Fruit fly (Drosophila melanogaster) whole organism, embryonic: Measurements from ENCODE around the gene Ptp10D.

ENCODE experiments used
- BEAF-32 ChIP-seq: fragments of 200-800 bp; sonication (Bioruptor generic); optimal IDR thresholded peaks from 3 replicates; lab custom pipeline; 2017; ENCODE audit warnings: missing biosample characterization, missing genetic modification characterization, mild to moderate bottlenecking, moderate library complexity, missing genetic modification reagents
- CG10565 ChIP-seq: fragments of 200-800 bp; sonication (Bioruptor generic); optimal IDR thresholded peaks from 3 replicates; lab custom pipeline; 2016; ENCODE audit warnings: missing biosample characterization, mild to moderate bottlenecking, missing genetic modification characterization
- CG10959 ChIP-seq: fragments of 200-800 bp; sonication (Bioruptor generic); IDR thresholded peaks from 2 replicates; pipeline ENCODE4 v1.3.6; 2022; ENCODE audit warnings: missing biosample characterization, missing genetic modification characterization
- CG11695 ChIP-seq: fragments of 200-800 bp; sonication (Bioruptor generic); IDR thresholded peaks from 3 replicates; pipeline ENCODE4 v1.3.6; 2022; ENCODE audit warnings: missing biosample characterization, missing genetic modification characterization
- CG12104 ChIP-seq: fragments of 200-800 bp; sonication (Bioruptor generic); optimal IDR thresholded peaks from 3 replicates; lab custom pipeline; 2016; ENCODE audit warnings: missing biosample characterization, missing genetic modification characterization
- CG13624 ChIP-seq: fragments of 200-800 bp; sonication (Bioruptor generic); optimal IDR thresholded peaks from 2 replicates; lab custom pipeline; 2016; ENCODE audit warnings: missing biosample characterization, missing genetic modification characterization
- CG13775 ChIP-seq: fragments of 200-800 bp; sonication (Bioruptor generic); optimal IDR thresholded peaks from 3 replicates; lab custom pipeline; 2017; ENCODE audit warnings: missing biosample characterization, mild to moderate bottlenecking, missing genetic modification characterization
- CG1529 ChIP-seq: fragments of 200-800 bp; sonication (Bioruptor generic); optimal IDR thresholded peaks from 3 replicates; lab custom pipeline; 2018; ENCODE audit warnings: missing biosample characterization, missing genetic modification characterization
- CG15514 ChIP-seq: fragments of 200-800 bp; sonication (Bioruptor generic); optimal IDR thresholded peaks from 3 replicates; lab custom pipeline; 2017; ENCODE audit warnings: missing biosample characterization, missing genetic modification characterization, mild to moderate bottlenecking, moderate library complexity, missing genetic modification reagents
- CG16863 ChIP-seq: fragments of 200-800 bp; sonication (Bioruptor generic); optimal IDR thresholded peaks from 3 replicates; lab custom pipeline; 2016; ENCODE audit warnings: missing biosample characterization, missing genetic modification characterization
- CG18262 ChIP-seq: fragments of 200-800 bp; optimal IDR thresholded peaks from 3 replicates; lab custom pipeline; 2019; ENCODE audit warnings: missing biosample characterization, mild to moderate bottlenecking, missing genetic modification characterization, moderate library complexity
- CG18476 ChIP-seq: fragments of 200-800 bp; sonication (Bioruptor generic); optimal IDR thresholded peaks from 2 replicates; lab custom pipeline; 2016; ENCODE audit warnings: missing biosample characterization, mild to moderate bottlenecking, missing genetic modification characterization
- CG30020 ChIP-seq: fragments of 200-800 bp; optimal IDR thresholded peaks from 2 replicates; lab custom pipeline; 2019; ENCODE audit warnings: missing biosample characterization, mild to moderate bottlenecking, missing genetic modification characterization, moderate library complexity
- CG30403 ChIP-seq: fragments of 200-800 bp; sonication (Bioruptor generic); optimal IDR thresholded peaks from 3 replicates; lab custom pipeline; 2016; ENCODE audit warnings: missing biosample characterization, missing genetic modification characterization
- CG3163 ChIP-seq: fragments of 200-800 bp; sonication (Bioruptor generic); optimal IDR thresholded peaks from 3 replicates; lab custom pipeline; 2016; ENCODE audit warnings: missing biosample characterization, missing genetic modification characterization
- CG3281 ChIP-seq: fragments of 200-800 bp; sonication (Bioruptor generic); optimal IDR thresholded peaks from 3 replicates; lab custom pipeline; 2017; ENCODE audit warnings: missing biosample characterization, mild to moderate bottlenecking, missing genetic modification characterization
- CG34422 ChIP-seq: fragments of 200-800 bp; sonication (Bioruptor generic); IDR thresholded peaks from 3 replicates; pipeline ENCODE4 v1.3.6; 2022; ENCODE audit warnings: missing biosample characterization, missing genetic modification characterization
- CG4404 ChIP-seq: fragments of 200-800 bp; sonication (Bioruptor generic); IDR thresholded peaks from 2 replicates; pipeline ENCODE4 v1.3.6; 2022; ENCODE audit warnings: missing biosample characterization, missing genetic modification characterization
- CG4617 ChIP-seq: fragments of 200-800 bp; sonication (Bioruptor generic); optimal IDR thresholded peaks from 3 replicates; lab custom pipeline; 2016; ENCODE audit warnings: missing biosample characterization, missing genetic modification characterization, borderline replicate concordance
- CG4730 ChIP-seq: fragments of 200-800 bp; sonication (Bioruptor generic); IDR thresholded peaks from 2 replicates; pipeline ENCODE4 v1.3.6; 2022; ENCODE audit warnings: missing biosample characterization, missing genetic modification characterization
- CG4854 ChIP-seq: fragments of 200-800 bp; sonication (Bioruptor generic); optimal IDR thresholded peaks from 2 replicates; lab custom pipeline; 2016; ENCODE audit warnings: missing biosample characterization, missing genetic modification characterization, inconsistent platforms
- CG6654 ChIP-seq: fragments of 200-800 bp; sonication (Bioruptor generic); optimal IDR thresholded peaks from 2 replicates; lab custom pipeline; 2017; ENCODE audit warnings: missing biosample characterization, mild to moderate bottlenecking, missing genetic modification characterization
- CG7271 ChIP-seq: fragments of 200-800 bp; sonication (Bioruptor generic); optimal IDR thresholded peaks from 2 replicates; lab custom pipeline; 2018; ENCODE audit warnings: missing biosample characterization, mild to moderate bottlenecking, missing genetic modification characterization, moderate library complexity
- CrebB ChIP-seq: fragments of 200-800 bp; sonication (Bioruptor generic); optimal IDR thresholded peaks from 3 replicates; lab custom pipeline; 2018; ENCODE audit warnings: missing biosample characterization, mild to moderate bottlenecking, missing genetic modification characterization
- Dref ChIP-seq: fragments of 200-800 bp; sonication (Bioruptor generic); IDR thresholded peaks from 2 replicates; pipeline ENCODE4 v1.3.6; 2022; ENCODE audit warnings: missing biosample characterization, missing genetic modification characterization
- H15 ChIP-seq: fragments of 200-800 bp; sonication (Bioruptor generic); IDR thresholded peaks from 3 replicates; pipeline ENCODE4 v1.3.6; 2022; ENCODE audit warnings: missing biosample characterization, missing genetic modification characterization
- HHEX ChIP-seq: fragments of 200-800 bp; sonication (Bioruptor generic); optimal IDR thresholded peaks from 3 replicates; lab custom pipeline; 2017; ENCODE audit warnings: missing biosample characterization, mild to moderate bottlenecking, missing genetic modification characterization, missing genetic modification reagents
- Hr51 ChIP-seq, 2 experiments: fragments of 200-800 bp; sonication (Bioruptor generic); optimal IDR thresholded peaks; 2 replicates in 1 of 2; 3 replicates in 1 of 2; lab custom pipeline; 2016 to 2018; ENCODE audit warnings: missing biosample characterization in 2 of 2, missing genetic modification characterization in 2 of 2, mild to moderate bottlenecking in 1 of 2, moderate library complexity in 1 of 2
- NC2α ChIP-seq: fragments of 200-800 bp; sonication (Bioruptor generic); optimal IDR thresholded peaks from 2 replicates; lab custom pipeline; 2016; ENCODE audit warnings: missing biosample characterization, missing genetic modification characterization
- Sry-β ChIP-seq: fragments of 200-800 bp; sonication (Bioruptor generic); optimal IDR thresholded peaks from 2 replicates; lab custom pipeline; 2018; ENCODE audit warnings: missing biosample characterization, mild to moderate bottlenecking, missing genetic modification characterization, moderate library complexity
- croc ChIP-seq: fragments of 200-800 bp; sonication (Bioruptor generic); conservative IDR thresholded peaks from 3 replicates; pipeline ENCODE4 v1.3.6; 2022; ENCODE audit warnings: missing biosample characterization, missing genetic modification characterization
- dati ChIP-seq: fragments of 200-800 bp; sonication (Bioruptor generic); IDR thresholded peaks from 2 replicates; pipeline ENCODE4 v1.3.6; 2022; ENCODE audit warnings: missing biosample characterization, missing genetic modification characterization
- dysf ChIP-seq: fragments of 200-800 bp; sonication (Bioruptor generic); IDR thresholded peaks from 3 replicates; pipeline ENCODE4 v1.3.6; 2022; ENCODE audit warnings: missing biosample characterization, missing genetic modification characterization
- ewg ChIP-seq: fragments of 200-800 bp; sonication (Bioruptor generic); optimal IDR thresholded peaks from 3 replicates; lab custom pipeline; 2017; ENCODE audit warnings: mild to moderate bottlenecking, missing biosample characterization, missing genetic modification reagents, missing genetic modification characterization
- gem ChIP-seq: fragments of 200-800 bp; sonication (Bioruptor generic); optimal IDR thresholded peaks from 2 replicates; lab custom pipeline; 2019; ENCODE audit warnings: missing biosample characterization, mild to moderate bottlenecking, missing genetic modification characterization, moderate library complexity
- her ChIP-seq: fragments of 200-800 bp; sonication (Bioruptor generic); optimal IDR thresholded peaks from 2 replicates; lab custom pipeline; 2016; ENCODE audit warnings: missing biosample characterization, missing genetic modification characterization
- jigr1 ChIP-seq: fragments of 200-800 bp; sonication (Bioruptor generic); IDR thresholded peaks from 3 replicates; pipeline ENCODE4 v1.3.6; 2022; ENCODE audit warnings: missing biosample characterization, missing genetic modification characterization
- otp ChIP-seq: fragments of 200-800 bp; sonication (Bioruptor generic); IDR thresholded peaks from 3 replicates; pipeline ENCODE4, ENCODE4 v1.3.6; 2022; ENCODE audit warnings: missing biosample characterization, missing genetic modification characterization
- peb ChIP-seq: fragments of 200-800 bp; sonication (Bioruptor generic); IDR thresholded peaks from 2 replicates; pipeline ENCODE4 v1.3.6; 2022; ENCODE audit warnings: missing biosample characterization, missing genetic modification characterization
- pita ChIP-seq: fragments of 200-800 bp; sonication (Bioruptor generic); optimal IDR thresholded peaks from 2 replicates; lab custom pipeline; 2017; ENCODE audit warnings: missing biosample characterization, mild to moderate bottlenecking, missing genetic modification characterization
- pum ChIP-seq: fragments of 200-800 bp; sonication (Bioruptor generic); optimal IDR thresholded peaks from 2 replicates; lab custom pipeline; 2016; ENCODE audit warnings: missing biosample characterization, missing genetic modification characterization
- scrt ChIP-seq: fragments of 200-800 bp; sonication (Bioruptor generic); optimal IDR thresholded peaks from 2 replicates; lab custom pipeline; 2018; ENCODE audit warnings: missing biosample characterization, mild to moderate bottlenecking, missing genetic modification characterization, moderate library complexity
- seq ChIP-seq: fragments of 200-800 bp; sonication (Bioruptor generic); IDR thresholded peaks from 2 replicates; pipeline ENCODE4 v1.3.6; 2022; ENCODE audit warnings: missing biosample characterization, missing genetic modification characterization
- slou ChIP-seq: fragments of 200-800 bp; sonication (Bioruptor generic); optimal IDR thresholded peaks from 3 replicates; lab custom pipeline; 2016; ENCODE audit warnings: missing biosample characterization, missing genetic modification characterization
- sob ChIP-seq: fragments of 200-800 bp; sonication (Bioruptor generic); IDR thresholded peaks from 2 replicates; pipeline ENCODE4 v1.3.6; 2022; ENCODE audit warnings: missing biosample characterization, missing genetic modification characterization
- sug ChIP-seq: fragments of 200-800 bp; optimal IDR thresholded peaks from 2 replicates; lab custom pipeline; 2019; ENCODE audit warnings: missing biosample characterization, mild to moderate bottlenecking, missing genetic modification characterization, moderate library complexity
- tin ChIP-seq: fragments of 200-800 bp; sonication (Bioruptor generic); optimal IDR thresholded peaks from 3 replicates; lab custom pipeline; 2016; ENCODE audit warnings: missing biosample characterization, missing genetic modification characterization
- zen2 ChIP-seq: fragments of 200-800 bp; sonication (Bioruptor generic); IDR thresholded peaks from 3 replicates; pipeline ENCODE4 v1.3.6; 2022; ENCODE audit warnings: missing biosample characterization, missing genetic modification characterization; ENCODE audit not compliant: partially characterized antibody
- zf30C ChIP-seq: fragments of 200-800 bp; sonication (Bioruptor generic); optimal IDR thresholded peaks from 3 replicates; lab custom pipeline; 2018; ENCODE audit warnings: missing biosample characterization, mild to moderate bottlenecking, missing genetic modification characterization

Gene Ptp10D

DNA sequence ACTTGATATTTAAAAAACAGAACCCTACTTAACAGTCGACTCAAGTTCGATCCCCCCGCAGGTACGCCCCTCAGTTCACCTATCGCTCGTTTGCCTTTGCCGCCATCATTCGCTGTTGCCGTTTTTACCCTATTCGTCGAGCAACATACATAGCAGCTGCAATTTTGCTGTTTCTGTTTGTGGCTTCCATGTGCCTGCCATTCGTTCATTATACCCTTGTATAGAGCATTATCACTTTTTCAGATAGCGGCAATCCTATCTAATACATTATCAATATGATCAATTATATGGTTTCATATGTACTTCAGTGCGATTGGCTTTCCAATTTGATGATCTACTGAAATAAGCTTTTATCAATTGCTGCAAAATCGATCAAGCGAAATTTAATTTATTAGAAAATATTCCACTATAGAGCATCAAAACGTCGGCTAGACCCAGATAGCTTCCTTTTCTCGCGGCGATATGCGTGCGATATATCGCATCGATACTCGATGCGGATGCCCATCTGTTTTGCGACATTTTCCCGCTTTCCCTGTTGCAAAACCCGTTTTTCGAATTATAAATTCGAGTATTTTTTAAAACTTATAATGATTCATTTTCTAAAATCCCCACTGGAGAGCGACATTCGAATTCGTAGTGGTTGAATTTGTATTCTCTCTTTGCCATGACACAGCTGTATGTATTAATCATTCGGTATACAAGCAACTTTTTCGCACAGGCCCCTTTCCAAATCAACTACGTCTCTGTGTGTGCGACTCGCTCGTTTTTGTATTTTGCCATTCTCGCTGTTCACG is 94.3 kb downstream of the Ptp10D start (continued):
- TF ChIP-seq BEAF-32 (GFP tag; lab: Kevin White, UChicago): peak; percentile 75
- peak; percentile 69 for TF ChIP-seq ewg (GFP tag; lab: Kevin White, UChicago)
- no peak for TF ChIP-seq Dref (GFP tag; lab: Robert Waterston, UW)
- TF ChIP-seq CG10565 (GFP tag; lab: Kevin White, UChicago): peak; percentile 64
- no peak for TF ChIP-seq zf30C (GFP tag; lab: Kevin White, UChicago)
- TF ChIP-seq seq (GFP tag; lab: Robert Waterston, UW): peak; percentile 75
- peak; percentile 92 for TF ChIP-seq dysf (GFP tag; lab: Robert Waterston, UW)
- TF ChIP-seq CG6654 (GFP tag; lab: Kevin White, UChicago): peak; percentile 59
- TF ChIP-seq otp (GFP tag; lab: Robert Waterston, UW): peak; percentile 70; the same call in 2 of the 3 replicates
- peak; percentile 82 for TF ChIP-seq tin (GFP tag; lab: Kevin White, UChicago)
- TF ChIP-seq jigr1 (GFP tag; lab: Robert Waterston, UW): peak; percentile 72; the same call in 2 of the 3 replicates
- peak; percentile 75 for TF ChIP-seq pum (GFP tag; lab: Kevin White, UChicago)
- peak; percentile 70 for TF ChIP-seq CG4730 (GFP tag; lab: Robert Waterston, UW)
- peak; percentile 78 for TF ChIP-seq CG12104 (GFP tag; lab: Kevin White, UChicago)
- TF ChIP-seq her (GFP tag; lab: Kevin White, UChicago): peak; percentile 63
- peak; percentile 90 for TF ChIP-seq CG4854 (GFP tag; lab: Kevin White, UChicago)
- TF ChIP-seq CG34422 (GFP tag; lab: Robert Waterston, UW): peak; percentile 81
- peak; percentile 51 for TF ChIP-seq CG15514 (GFP tag; lab: Kevin White, UChicago)
- peak; percentile 23 for TF ChIP-seq CG7271 (tag; lab: Kevin White, UChicago)
- TF ChIP-seq CG18262: peak; percentile 93
- TF ChIP-seq CG18476 (GFP tag; lab: Kevin White, UChicago): peak; percentile 85
- TF ChIP-seq CG16863 (GFP tag; lab: Kevin White, UChicago): peak; percentile 85
- TF ChIP-seq sug (tag; lab: Kevin White, UChicago): peak; percentile 82
- no peak for TF ChIP-seq CG4617 (GFP tag; lab: Kevin White, UChicago)
- TF ChIP-seq CG3281: peak; percentile 93
- TF ChIP-seq Hr51 (GFP tag; optimal IDR thresholded peaks at IDR 0.05; lab: Kevin White, UChicago): peak; percentile 77 to 88
- peak; percentile 93 for TF ChIP-seq gem (tag; lab: Kevin White, UChicago)
- peak; percentile 67 for TF ChIP-seq CG3163
- peak; percentile 53; the same call in 1 of the 2 replicates for TF ChIP-seq dati (GFP tag; lab: Robert Waterston, UW)
- TF ChIP-seq CG13624 (GFP tag; lab: Kevin White, UChicago): peak; percentile 95
- peak; percentile 82 for TF ChIP-seq croc (GFP tag; lab: Robert Waterston, UW)
- peak; percentile 84 for TF ChIP-seq CG11695 (GFP tag; lab: Robert Waterston, UW)
- TF ChIP-seq H15: peak; percentile 37; the same call in 2 of the 3 replicates
- TF ChIP-seq NC2α (GFP tag; lab: Kevin White, UChicago): peak; percentile 77
- TF ChIP-seq CG30403 (GFP tag; lab: Kevin White, UChicago): peak; percentile 90
- peak; percentile 63; the same call in 1 of the 3 replicates for TF ChIP-seq zen2 (GFP tag; lab: Robert Waterston, UW)
- peak; percentile 63 for TF ChIP-seq CG30020
- TF ChIP-seq CrebB (tag; lab: Kevin White, UChicago): peak; percentile 76
- peak; percentile 49; the same call in 1 of the 2 replicates for TF ChIP-seq peb (GFP tag; lab: Robert Waterston, UW)
- TF ChIP-seq CG13775 (GFP tag; lab: Kevin White, UChicago): peak; percentile 85
- no peak for TF ChIP-seq pita (GFP tag; lab: Kevin White, UChicago)
- no peak for TF ChIP-seq Sry-β (GFP tag; lab: Kevin White, UChicago)
- TF ChIP-seq sob (GFP tag; lab: Robert Waterston, UW): peak; percentile 82
- peak; percentile 82 for TF ChIP-seq CG10959 (GFP tag; lab: Robert Waterston, UW)
- peak; percentile 78 for TF ChIP-seq scrt (GFP tag; lab: Kevin White, UChicago)
- peak; percentile 86 for TF ChIP-seq HHEX
- peak; percentile 84 for TF ChIP-seq CG1529 (GFP tag; lab: Kevin White, UChicago)
- TF ChIP-seq slou (GFP tag; lab: Kevin White, UChicago): peak; percentile 83
- TF ChIP-seq CG4404: peak; percentile 82
